Fruit fly (Drosophila melanogaster): ENCODE measurements around the gene Sap-r.

The Sap-r gene

dm6 chr3R:30862471-30862870 is 26.4 kb downstream of the Sap-r start (continued):
- TF ChIP-seq BEAF-32 (GFP tag; optimal IDR thresholded peaks at IDR 0.05), result no peak
- peak; percentile 46 for TF ChIP-seq dmrt11E (tag; optimal IDR thresholded peaks at IDR 0.05)
- no peak for TF ChIP-seq CG31441 (GFP tag; IDR thresholded peaks at IDR 0.05)
- no peak for TF ChIP-seq Bgb (GFP tag; IDR thresholded peaks at IDR 0.05; ENCODE audit: partially characterized antibody)
- peak; percentile 41 for TF ChIP-seq slbo (GFP tag; IDR thresholded peaks at IDR 0.05)
- TF ChIP-seq NC2α (GFP tag; optimal IDR thresholded peaks at IDR 0.05), result no peak
- TF ChIP-seq CG7839 (tag; optimal IDR thresholded peaks at IDR 0.05), result peak; percentile 37
- no peak for TF ChIP-seq scrt (GFP tag; optimal IDR thresholded peaks at IDR 0.05)
- no peak for TF ChIP-seq Scr (GFP tag; IDR thresholded peaks at IDR 0.05; ENCODE audit: partially characterized antibody)
- TF ChIP-seq Asciz (GFP tag; optimal IDR thresholded peaks at IDR 0.05), result no peak
- no peak for TF ChIP-seq Optix (GFP tag; IDR thresholded peaks at IDR 0.05)
- no peak for TF ChIP-seq Hey (tag; optimal IDR thresholded peaks at IDR 0.05)
- no peak for TF ChIP-seq GATAe (GFP tag; conservative IDR thresholded peaks at IDR 0.05)
- peak; percentile 3 for TF ChIP-seq Dek (tag; optimal IDR thresholded peaks at IDR 0.05)
- TF ChIP-seq CG17359 (tag; optimal IDR thresholded peaks at IDR 0.05), result no peak
- TF ChIP-seq sc (optimal IDR thresholded peaks at IDR 0.05), result no peak
- TF ChIP-seq sc (GFP tag; optimal IDR thresholded peaks at IDR 0.05), result no peak

dm6 chr3R:30860561-30860928 is 28.3 kb downstream of the Sap-r start:
- TF ChIP-seq Med (GFP tag) (peak; percentile 46), pum (GFP tag; optimal IDR thresholded peaks at IDR 0.05) (no peak), onecut (GFP tag; IDR thresholded peaks at IDR 0.05) (0 out of 2 replicates have a peak, but pooled peaks have one; percentile 3), nerfin-1 (tag; optimal IDR thresholded peaks at IDR 0.05) (peak; percentile 74), sens (GFP tag) (peak; percentile 13), row (GFP tag; IDR thresholded peaks at IDR 0.05) (0 out of 3 replicates have a peak, but pooled peaks have one; percentile 18), oc (tag; optimal IDR thresholded peaks at IDR 0.05) (peak; percentile 29), Nf-YB (GFP tag; optimal IDR thresholded peaks at IDR 0.05) (peak; percentile 37), chinmo (GFP tag; IDR thresholded peaks at IDR 0.05; ENCODE audit: partially characterized antibody) (0 out of 4 replicates have a peak, but pooled peaks have one; percentile 13), CG10565 (GFP tag; optimal IDR thresholded peaks at IDR 0.05) (no peak), pros (GFP tag; optimal IDR thresholded peaks at IDR 0.05) (peak; percentile 19), Hey (tag; optimal IDR thresholded peaks at IDR 0.05) (peak; percentile 2), CG7786 (GFP tag; optimal IDR thresholded peaks at IDR 0.05) (no peak), CG10274 (GFP tag; optimal IDR thresholded peaks at IDR 0.05) (peak; percentile 93)

dm6 chr3R:30859901-30860560 is 28.8 kb downstream of the Sap-r start:
- TF ChIP-seq CG4820 (GFP tag; optimal IDR thresholded peaks at IDR 0.05) (no peak), bcd (GFP tag; optimal IDR thresholded peaks at IDR 0.05) (no peak), CG30403 (GFP tag; optimal IDR thresholded peaks at IDR 0.05) (peak; percentile 16), phol (tag; optimal IDR thresholded peaks at IDR 0.05) (peak; percentile 12), CG18476 (GFP tag; optimal IDR thresholded peaks at IDR 0.05) (no peak), Blimp-1 (GFP tag; optimal IDR thresholded peaks at IDR 0.05) (peak; percentile 9), CoRest (tag; optimal IDR thresholded peaks at IDR 0.05) (no peak), ci (GFP tag; IDR thresholded peaks at IDR 0.05) (no peak), jing (GFP tag; optimal IDR thresholded peaks at IDR 0.05) (no peak), CG2202 (tag; optimal IDR thresholded peaks at IDR 0.05) (no peak), CG7745 (tag; optimal IDR thresholded peaks at IDR 0.05) (no peak), Gsc (GFP tag; IDR thresholded peaks at IDR 0.05) (no peak), cato (GFP tag; optimal IDR thresholded peaks at IDR 0.05; ENCODE audit: borderline replicate concordance) (no peak), Xbp1 (GFP tag; optimal IDR thresholded peaks at IDR 0.05) (no peak), CG32767 (GFP tag; IDR thresholded peaks at IDR 0.05) (no peak), zfh2 (GFP tag; optimal IDR thresholded peaks at IDR 0.05) (no peak), CG1603 (tag; optimal IDR thresholded peaks at IDR 0.05) (peak; percentile 7), CG2678 (tag; optimal IDR thresholded peaks at IDR 0.05) (no peak), ap (GFP tag; IDR thresholded peaks at IDR 0.05) (no peak)
